Worm (Caenorhabditis elegans): ENCODE results near the gene T10H9.8.

T10H9.8 gene

DNA sequence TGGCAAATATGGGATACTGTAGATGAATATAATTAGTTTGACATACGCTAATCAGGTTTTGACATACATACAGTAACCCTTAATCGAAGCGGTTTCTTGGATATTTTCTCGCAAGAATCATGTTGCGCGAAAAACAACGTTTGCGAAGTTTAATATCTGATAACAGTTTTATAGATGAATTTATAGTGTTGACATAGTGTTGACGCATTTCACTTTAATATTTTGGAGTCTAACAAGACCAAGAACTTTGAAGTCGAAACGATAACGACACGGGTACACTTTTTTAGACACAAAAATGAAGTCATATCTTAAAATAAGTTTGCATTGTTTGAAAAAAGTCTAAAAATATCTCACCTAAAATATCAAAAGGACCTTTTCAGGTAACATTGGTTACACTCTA is 35.9 kb upstream of the T10H9.8 start:
- no peak for TF ChIP-seq ceh-13 (GFP tag; optimal IDR thresholded peaks at IDR 0.05)
- no peak for TF ChIP-seq F13C5.2 (tag; optimal IDR thresholded peaks at IDR 0.05)

DNA sequence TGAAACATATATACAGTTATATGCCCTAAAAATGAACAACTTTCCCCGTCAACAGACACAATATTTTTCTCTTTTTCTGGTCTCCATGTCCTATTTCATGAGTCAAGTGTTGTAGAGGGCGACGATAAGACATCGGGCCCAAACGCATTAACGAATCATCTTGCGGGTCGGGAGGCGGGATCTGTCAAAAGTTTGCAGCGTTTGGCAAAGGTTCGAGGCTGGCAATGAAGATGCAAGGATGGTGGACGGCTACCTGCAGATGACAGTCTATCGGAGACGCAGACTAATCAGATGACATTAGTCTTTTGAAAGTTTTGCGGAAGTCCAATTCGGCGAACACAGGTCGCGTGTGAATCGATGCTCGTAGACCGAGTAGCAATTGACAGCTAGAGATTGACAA is 31.3 kb upstream of the T10H9.8 start:
- no peak for TF ChIP-seq pes-1 (GFP tag; IDR thresholded peaks at IDR 0.05)
- TF ChIP-seq hmbx-1 (tag; optimal IDR thresholded peaks at IDR 0.05), result no peak
- no peak for TF ChIP-seq F13C5.2 (tag; optimal IDR thresholded peaks at IDR 0.05)
- TF ChIP-seq flt-1 (GFP tag; IDR thresholded peaks at IDR 0.05), result no peak
- TF ChIP-seq tbx-37 (GFP tag; conservative IDR thresholded peaks at IDR 0.05), result no peak
- TF ChIP-seq tra-4 (tag; optimal IDR thresholded peaks at IDR 0.05), result no peak
- no peak for TF ChIP-seq ama-1 (optimal IDR thresholded peaks at IDR 0.05)
- no peak for TF ChIP-seq ceh-36 (tag; optimal IDR thresholded peaks at IDR 0.05)
- no peak for TF ChIP-seq sea-1 (GFP tag; conservative IDR thresholded peaks at IDR 0.05)
- no peak for TF ChIP-seq aly-1 (tag; optimal IDR thresholded peaks at IDR 0.05)
- TF ChIP-seq B0310.2 (tag; optimal IDR thresholded peaks at IDR 0.05), result no peak
- no peak for TF ChIP-seq hmg-4 (GFP tag; optimal IDR thresholded peaks at IDR 0.05)
- no peak for TF ChIP-seq ceh-13 (GFP tag; optimal IDR thresholded peaks at IDR 0.05)

DNA sequence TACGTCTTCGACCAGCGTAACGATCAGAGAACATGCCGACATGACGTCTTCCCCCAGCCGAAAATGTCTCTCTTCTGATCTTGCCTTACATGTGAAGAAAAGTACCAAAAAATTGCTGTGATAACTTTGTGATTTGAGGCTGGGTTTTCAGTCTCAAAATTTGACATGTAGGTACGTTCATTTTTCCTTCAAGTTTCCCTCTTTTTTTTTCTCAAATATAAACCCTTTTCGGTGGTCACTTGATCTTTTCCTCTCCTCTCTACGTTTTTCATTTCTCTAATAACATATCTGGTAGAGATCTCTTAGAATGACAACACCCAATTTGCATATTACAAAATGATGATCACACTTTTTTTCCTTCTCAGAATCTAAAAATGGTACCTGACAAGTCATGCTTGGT is 30.3 kb upstream of the T10H9.8 start, which contains the start of gene nhr-37:
TSS of gene nhr-37 (plus strand) at position 301 of the 400 bp plus-strand sequence.
- TF ChIP-seq ets-7 (tag; optimal IDR thresholded peaks at IDR 0.05) (no peak), B0310.2 (tag; optimal IDR thresholded peaks at IDR 0.05) (no peak)

DNA sequence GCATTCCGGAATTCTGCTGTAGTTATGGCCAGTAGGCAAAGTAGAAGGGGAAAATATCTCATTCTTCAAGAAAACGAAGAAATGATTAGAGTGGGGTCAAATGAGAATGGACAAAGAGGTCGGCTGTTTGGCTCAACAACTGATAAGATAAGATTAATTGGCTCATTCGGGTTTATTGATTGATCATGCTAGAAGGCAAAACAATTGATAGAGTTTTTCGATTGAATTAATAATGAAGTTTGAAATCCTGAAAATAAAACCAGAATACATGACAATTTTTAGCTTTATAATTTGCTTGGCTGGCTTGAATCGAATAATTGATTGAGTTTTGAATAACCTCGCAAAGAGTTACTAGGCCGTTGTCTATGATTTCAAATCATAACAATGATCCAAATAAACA is 25.9 kb upstream of the T10H9.8 start, which contains the start of gene ppt-1:
TSS of gene ppt-1 (minus strand) at position 101 of the 400 bp plus-strand sequence.
- TF ChIP-seq B0310.2 (tag; optimal IDR thresholded peaks at IDR 0.05), result no peak
- no peak for TF ChIP-seq F13C5.2 (tag; optimal IDR thresholded peaks at IDR 0.05)
- TF ChIP-seq flt-1 (GFP tag; IDR thresholded peaks at IDR 0.05), result no peak
- TF ChIP-seq hmg-4 (GFP tag; optimal IDR thresholded peaks at IDR 0.05), result no peak
- TF ChIP-seq ceh-36 (tag; optimal IDR thresholded peaks at IDR 0.05), result no peak
- TF ChIP-seq ama-1 (optimal IDR thresholded peaks at IDR 0.05), result no peak
- TF ChIP-seq ceh-13 (GFP tag; optimal IDR thresholded peaks at IDR 0.05), result no peak
- no peak for TF ChIP-seq aly-1 (tag; optimal IDR thresholded peaks at IDR 0.05)

- TF ChIP-seq F13C5.2 (tag; optimal IDR thresholded peaks at IDR 0.05), result no peak
Measured at ce11 chrV:6630769-6631168, 21.4 kb upstream of the T10H9.8 start.

DNA sequence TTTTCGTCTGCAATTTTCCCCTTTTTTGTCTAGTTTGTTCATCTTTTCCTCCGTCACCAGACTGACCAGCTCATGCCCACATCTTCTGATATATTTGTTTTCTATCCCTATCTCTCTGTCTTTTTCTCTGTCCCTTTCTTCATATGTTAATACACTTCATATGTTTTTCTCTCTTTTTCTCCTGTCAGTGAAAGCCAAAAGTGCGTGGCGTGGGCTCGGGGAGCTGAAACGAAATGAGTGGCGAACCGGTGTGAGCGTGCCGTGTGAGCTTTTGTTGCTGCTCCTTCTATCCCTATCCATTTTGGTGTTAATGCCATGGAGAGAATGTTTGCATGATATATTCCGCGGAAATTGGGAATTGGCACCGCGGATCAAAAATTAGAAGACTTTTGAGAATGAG is 20.3 kb upstream of the T10H9.8 start:
- TF ChIP-seq aly-1 (tag; optimal IDR thresholded peaks at IDR 0.05), result no peak
- TF ChIP-seq tbx-11 (GFP tag; IDR thresholded peaks at IDR 0.05), result no peak
- no peak for TF ChIP-seq hmg-4 (GFP tag; optimal IDR thresholded peaks at IDR 0.05)
- TF ChIP-seq B0310.2 (tag; optimal IDR thresholded peaks at IDR 0.05), result no peak
- no peak for TF ChIP-seq ama-1 (optimal IDR thresholded peaks at IDR 0.05)
- TF ChIP-seq ceh-36 (tag; optimal IDR thresholded peaks at IDR 0.05), result no peak

ce11 chrV:6632925-6633324 is 19.2 kb upstream of the T10H9.8 start, which contains the start of gene scd-2:
scd-2 (plus strand) TSS chrV:6633225.
- TF ChIP-seq scrt-1 (GFP tag; IDR thresholded peaks at IDR 0.05), result no peak
- TF ChIP-seq tbx-11 (GFP tag; IDR thresholded peaks at IDR 0.05), result no peak
- no peak for TF ChIP-seq aly-1 (tag; optimal IDR thresholded peaks at IDR 0.05)

ce11 chrV:6645810-6646209 is 6.3 kb upstream of the T10H9.8 start:
- TF ChIP-seq ama-1 (optimal IDR thresholded peaks at IDR 0.05), result no peak
- no peak for TF ChIP-seq ceh-36 (tag; optimal IDR thresholded peaks at IDR 0.05)
- no peak for TF ChIP-seq B0310.2 (tag; optimal IDR thresholded peaks at IDR 0.05)
- TF ChIP-seq hmg-4 (GFP tag; optimal IDR thresholded peaks at IDR 0.05), result no peak
- TF ChIP-seq sea-1 (GFP tag; conservative IDR thresholded peaks at IDR 0.05), result no peak

- TF ChIP-seq tra-4 (tag; optimal IDR thresholded peaks at IDR 0.05) (no peak), ceh-13 (GFP tag; optimal IDR thresholded peaks at IDR 0.05) (no peak), F13C5.2 (tag; optimal IDR thresholded peaks at IDR 0.05) (no peak), ceh-36 (tag; optimal IDR thresholded peaks at IDR 0.05) (no peak), ama-1 (optimal IDR thresholded peaks at IDR 0.05) (no peak), B0310.2 (tag; optimal IDR thresholded peaks at IDR 0.05) (no peak), sea-1 (GFP tag; conservative IDR thresholded peaks at IDR 0.05) (no peak), pes-1 (GFP tag; IDR thresholded peaks at IDR 0.05) (no peak), hmbx-1 (tag; optimal IDR thresholded peaks at IDR 0.05) (no peak), scrt-1 (GFP tag; IDR thresholded peaks at IDR 0.05) (no peak), hnd-1 (tag; optimal IDR thresholded peaks at IDR 0.05) (no peak), hmg-4 (GFP tag; optimal IDR thresholded peaks at IDR 0.05) (no peak), tbx-11 (GFP tag; IDR thresholded peaks at IDR 0.05) (no peak), tbx-37 (GFP tag; conservative IDR thresholded peaks at IDR 0.05) (no peak), ets-7 (tag; optimal IDR thresholded peaks at IDR 0.05) (no peak)
Measured at ce11 chrV:6649317-6649716, 2.8 kb upstream of the T10H9.8 start, which contains the start of gene T10H9.1. T10H9.1 (plus strand) TSS chrV:6649617.

ce11 chrV:6650508-6650907 is 1.6 kb upstream of the T10H9.8 start:
- TF ChIP-seq tbx-11 (GFP tag; IDR thresholded peaks at IDR 0.05), result no peak
- TF ChIP-seq B0310.2 (tag; optimal IDR thresholded peaks at IDR 0.05), result no peak
- no peak for TF ChIP-seq scrt-1 (GFP tag; IDR thresholded peaks at IDR 0.05)
- no peak for TF ChIP-seq hmg-4 (GFP tag; optimal IDR thresholded peaks at IDR 0.05)
- no peak for TF ChIP-seq ets-7 (tag; optimal IDR thresholded peaks at IDR 0.05)
- TF ChIP-seq hmbx-1 (tag; optimal IDR thresholded peaks at IDR 0.05), result no peak
- no peak for TF ChIP-seq hnd-1 (tag; optimal IDR thresholded peaks at IDR 0.05)
